Fruit fly (Drosophila melanogaster): ENCODE measurements around the gene GlcAT-S.
A peak's percentile ranks its signal among the peaks of the same experiment; 100 is the strongest.

Gene GlcAT-S

DNA sequence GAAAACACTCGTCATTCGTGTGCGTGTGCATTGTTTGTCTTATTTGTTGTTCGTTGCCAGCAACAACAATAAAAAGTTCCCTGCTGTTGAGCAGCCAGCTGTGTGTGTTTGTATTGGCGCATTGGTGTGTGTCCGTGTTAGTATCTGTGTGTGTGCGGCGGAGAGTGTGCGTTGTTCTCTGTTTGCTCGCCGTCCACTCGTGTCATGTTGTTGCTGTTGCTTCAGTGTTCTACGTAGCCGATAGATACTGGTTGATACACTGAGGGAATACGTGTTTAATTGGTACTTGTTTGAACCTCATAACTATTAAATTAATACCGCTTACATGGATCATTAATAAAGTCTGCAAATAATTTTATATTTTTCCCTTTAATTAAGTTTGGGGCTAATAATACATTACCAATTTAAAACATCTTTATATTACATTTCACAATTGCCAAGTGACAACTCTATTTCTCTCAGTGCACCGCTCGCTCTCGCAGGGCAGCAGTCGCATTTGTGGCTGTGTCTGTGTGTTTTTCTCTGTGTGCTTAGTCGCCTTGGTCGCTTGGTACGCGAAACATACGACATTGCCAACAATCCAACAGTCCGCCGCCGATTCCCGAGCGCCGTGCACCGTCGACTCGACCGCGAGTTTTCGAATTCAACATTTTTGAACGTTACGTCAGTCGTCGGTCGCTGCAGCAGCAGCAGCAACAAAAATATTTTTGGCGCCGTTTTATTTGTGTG, 47.7 kb upstream of the GlcAT-S start, which contains the start of gene brwl (continued):
- peak; percentile 93 for TF ChIP-seq D (optimal IDR thresholded peaks at IDR 0.05)
- peak; percentile 99 for TF ChIP-seq D (GFP tag; optimal IDR thresholded peaks at IDR 0.05)
- peak; percentile 97 for TF ChIP-seq CG2202 (tag; optimal IDR thresholded peaks at IDR 0.05)
- TF ChIP-seq fru (optimal IDR thresholded peaks at IDR 0.05), result no peak
- TF ChIP-seq CG4360 (GFP tag; IDR thresholded peaks at IDR 0.05), result peak; percentile 92
- peak; percentile 95 for TF ChIP-seq CG16779 (GFP tag; IDR thresholded peaks at IDR 0.05)
- peak; percentile 71 for TF ChIP-seq Sry-β (GFP tag; optimal IDR thresholded peaks at IDR 0.05)
- no peak for TF ChIP-seq sc (optimal IDR thresholded peaks at IDR 0.05)
- TF ChIP-seq sc (GFP tag; optimal IDR thresholded peaks at IDR 0.05), result peak; percentile 99
- peak; percentile 98 for TF ChIP-seq slp2 (GFP tag; optimal IDR thresholded peaks at IDR 0.05)
- no peak for TF ChIP-seq CG34224 (GFP tag; IDR thresholded peaks at IDR 0.05; ENCODE audit: partially characterized antibody)
- TF ChIP-seq CG12744 (GFP tag; optimal IDR thresholded peaks at IDR 0.05), result peak; percentile 98
- peak; percentile 97 for TF ChIP-seq Lhr (GFP tag; optimal IDR thresholded peaks at IDR 0.05)
- peak; percentile 99 for TF ChIP-seq CG31441 (GFP tag; IDR thresholded peaks at IDR 0.05)
- peak; percentile 98 for TF ChIP-seq cato (GFP tag; optimal IDR thresholded peaks at IDR 0.05; ENCODE audit: borderline replicate concordance)
- TF ChIP-seq CG34422 (GFP tag; IDR thresholded peaks at IDR 0.05), result peak; percentile 99
- peak; percentile 96 for TF ChIP-seq Taf1 (GFP tag; IDR thresholded peaks at IDR 0.05)
- peak; percentile 99 for TF ChIP-seq CG2712 (tag; optimal IDR thresholded peaks at IDR 0.05)
- TF ChIP-seq lbe (GFP tag; optimal IDR thresholded peaks at IDR 0.05), result peak; percentile 95
- TF ChIP-seq CG6683 (GFP tag; optimal IDR thresholded peaks at IDR 0.05), result peak; percentile 98
- peak; percentile 98 for TF ChIP-seq Dbx (GFP tag; IDR thresholded peaks at IDR 0.05)
- TF ChIP-seq al (GFP tag; IDR thresholded peaks at IDR 0.05), result peak; percentile 97
- TF ChIP-seq crc (GFP tag; optimal IDR thresholded peaks at IDR 0.05), result peak; percentile 97
- TF ChIP-seq croc (GFP tag; conservative IDR thresholded peaks at IDR 0.05), result peak; percentile 98
- peak; percentile 100 for TF ChIP-seq gcm (GFP tag; optimal IDR thresholded peaks at IDR 0.05)
- TF ChIP-seq dysf (GFP tag; IDR thresholded peaks at IDR 0.05), result peak; percentile 99
- TF ChIP-seq dimm (GFP tag; IDR thresholded peaks at IDR 0.05), result peak; percentile 94
- no peak for TF ChIP-seq Dll (GFP tag; IDR thresholded peaks at IDR 0.05; ENCODE audit: partially characterized antibody)
- TF ChIP-seq nmo (GFP tag; optimal IDR thresholded peaks at IDR 0.05), result peak; percentile 99
- TF ChIP-seq Nf-YA (GFP tag; IDR thresholded peaks at IDR 0.05), result peak; percentile 97
- TF ChIP-seq disco-r (GFP tag; optimal IDR thresholded peaks at IDR 0.05), result peak; percentile 96
- TF ChIP-seq B-H1 (GFP tag; IDR thresholded peaks at IDR 0.05), result peak; percentile 98
- peak; percentile 98 for TF ChIP-seq kay (GFP tag; optimal IDR thresholded peaks at IDR 0.05)
- TF ChIP-seq ttk (GFP tag; IDR thresholded peaks at IDR 0.05), result peak; percentile 98
- TF ChIP-seq usp (GFP tag; optimal IDR thresholded peaks at IDR 0.05), result no peak
- TF ChIP-seq eve (GFP tag; optimal IDR thresholded peaks at IDR 0.05), result peak; percentile 94 to 99
- peak; percentile 81; the same call in 2 of the 3 replicates for TF ChIP-seq z (GFP tag; IDR thresholded peaks at IDR 0.05)
- TF ChIP-seq otp (GFP tag; IDR thresholded peaks at IDR 0.05), result peak; percentile 96
- peak; percentile 70 for TF ChIP-seq pros (GFP tag; optimal IDR thresholded peaks at IDR 0.05)
- peak; percentile 99 for TF ChIP-seq CG30403 (GFP tag; optimal IDR thresholded peaks at IDR 0.05)
- TF ChIP-seq Poxn (GFP tag; IDR thresholded peaks at IDR 0.05), result peak; percentile 92
- peak; percentile 97 for TF ChIP-seq HLH54F (GFP tag; optimal IDR thresholded peaks at IDR 0.05)
- TF ChIP-seq trem (tag; optimal IDR thresholded peaks at IDR 0.05), result peak; percentile 97
- TF ChIP-seq psq (GFP tag; optimal IDR thresholded peaks at IDR 0.05), result peak; percentile 93
- TF ChIP-seq CG10274 (GFP tag; optimal IDR thresholded peaks at IDR 0.05), result peak; percentile 93
- peak; percentile 95 for TF ChIP-seq sens-2 (GFP tag; IDR thresholded peaks at IDR 0.05)
- peak; percentile 99 for TF ChIP-seq sisA (GFP tag; IDR thresholded peaks at IDR 0.05)
- peak; percentile 93 for TF ChIP-seq CG11560 (tag; IDR thresholded peaks at IDR 0.05)
- TF ChIP-seq scrt (GFP tag; optimal IDR thresholded peaks at IDR 0.05), result peak; percentile 98
- peak; percentile 98 for TF ChIP-seq jigr1 (GFP tag; IDR thresholded peaks at IDR 0.05)
- peak; percentile 99 for TF ChIP-seq CG10462 (GFP tag; optimal IDR thresholded peaks at IDR 0.05)

All from whole organism, embryonic.